Worm (Caenorhabditis elegans) whole organism, young adult: Measurements from ENCODE around the gene C25F9.15.

Source experiments
- B0019.2 ChIP-seq: fragments of 200-800 bp; sonication (Bioruptor generic); conservative IDR thresholded peaks from 2 replicates; pipeline ENCODE4 v1.3.6; 2022; ENCODE audit warnings: missing genetic modification reagents, missing genetic modification characterization, missing compliant biosample characterization
- D2030.7 ChIP-seq: fragments of 200-800 bp; sonication (Bioruptor generic); IDR thresholded peaks from 2 replicates; pipeline ENCODE4 v1.3.6; 2022; ENCODE audit warnings: missing genetic modification reagents, missing genetic modification characterization, missing compliant biosample characterization
- T26A5.8 ChIP-seq: sonication (generic microtip); optimal IDR thresholded peaks from 2 replicates; lab custom pipeline; 2016; ENCODE audit warnings: missing genetic modification characterization, missing compliant biosample characterization
- ama-1 ChIP-seq, 3 experiments: fragments of 150-350 bp in 1 of 3; sonication (generic microtip) in 2 of 3; optimal IDR thresholded peaks; 2 replicates each; lab custom pipeline; 2014 to 2018; ENCODE audit warnings: missing biosample characterization in 2 of 3, missing genetic modification characterization in 2 of 3, missing genetic modification reagents in 2 of 3
- attf-6 ChIP-seq: fragments of 200-800 bp; sonication (Bioruptor generic); IDR thresholded peaks from 2 replicates; pipeline ENCODE4 v1.3.6; 2022; ENCODE audit warnings: missing genetic modification reagents, missing genetic modification characterization, missing compliant biosample characterization
- gei-17 ChIP-seq: fragments of 200-800 bp; sonication (Bioruptor generic); optimal IDR thresholded peaks from 2 replicates; lab custom pipeline; 2018; ENCODE audit warnings: mild to moderate bottlenecking, missing genetic modification characterization, missing compliant biosample characterization
- hrde-1 ChIP-seq: sonication (generic microtip); optimal IDR thresholded peaks from 2 replicates; lab custom pipeline; 2016; ENCODE audit warnings: missing genetic modification characterization, mild to moderate bottlenecking, missing compliant biosample characterization, moderate library complexity, missing genotype, missing genetic modification reagents, borderline replicate concordance
- pha-4 ChIP-seq: fragments of 150-350 bp; sonication (generic microtip); optimal IDR thresholded peaks from 2 replicates; lab custom pipeline; 2014; ENCODE audit warnings: missing biosample characterization, missing genetic modification reagents, missing genetic modification characterization
- snpc-4 ChIP-seq, 5 experiments: fragments of 150-350 bp in 1 of 5; sonication (generic microtip) in 4 of 5; optimal IDR thresholded peaks; 2 replicates each; lab custom pipeline; 2014 to 2018; ENCODE audit warnings: missing genetic modification characterization in 5 of 5, missing biosample characterization in 3 of 5, antibody characterized with exemption in 2 of 5, mild to moderate bottlenecking in 2 of 5, missing compliant biosample characterization in 2 of 5, missing genotype in 2 of 5, moderate library complexity in 2 of 5, missing genetic modification reagents in 1 of 5
- somi-1 ChIP-seq: fragments of 200-800 bp; sonication (Bioruptor generic); optimal IDR thresholded peaks from 2 replicates; lab custom pipeline; 2018; ENCODE audit warnings: mild to moderate bottlenecking, missing genetic modification characterization, missing compliant biosample characterization
- tbp1 ChIP-seq: fragments of 200-800 bp; sonication (Bioruptor generic); optimal IDR thresholded peaks from 2 replicates; lab custom pipeline; 2018; ENCODE audit warnings: mild to moderate bottlenecking, missing genetic modification characterization, missing compliant biosample characterization
- unc-62 ChIP-seq: fragments of 150-350 bp; optimal IDR thresholded peaks from 2 replicates; lab custom pipeline; 2014; ENCODE audit warnings: missing biosample characterization, missing genetic modification reagents, missing genetic modification characterization
- ztf-18 ChIP-seq: sonication (generic microtip); optimal IDR thresholded peaks from 2 replicates; lab custom pipeline; 2016; ENCODE audit warnings: missing genotype, mild to moderate bottlenecking, missing genetic modification characterization, missing compliant biosample characterization
- ztf-22 ChIP-seq: fragments of 200-800 bp; sonication (Bioruptor generic); optimal IDR thresholded peaks from 2 replicates; lab custom pipeline; 2018; ENCODE audit warnings: mild to moderate bottlenecking, missing genetic modification characterization, moderate library complexity, missing compliant biosample characterization

- no peak for TF ChIP-seq ztf-22 (GFP tag; lab: Kevin White, UChicago)
- no peak for TF ChIP-seq unc-62
- TF ChIP-seq tbp1 (GFP tag; lab: Kevin White, UChicago) = no peak
- TF ChIP-seq somi-1 (GFP tag; lab: Kevin White, UChicago) = no peak
- TF ChIP-seq T26A5.8 (tag; lab: Kevin White, UChicago) = no peak
- no peak for TF ChIP-seq hrde-1 (tag; lab: Kevin White, UChicago)
- TF ChIP-seq gei-17 (GFP tag; lab: Kevin White, UChicago) = no peak
- no peak for TF ChIP-seq ama-1 (optimal IDR thresholded peaks at IDR 0.05; lab: Kevin White, UChicago)
- no peak for TF ChIP-seq ama-1 (GFP tag; optimal IDR thresholded peaks at IDR 0.05; lab: Kevin White, UChicago)
- TF ChIP-seq snpc-4 (GFP tag; optimal IDR thresholded peaks at IDR 0.05; lab: Kevin White, UChicago) = no peak
- no peak for TF ChIP-seq snpc-4 (tag; optimal IDR thresholded peaks at IDR 0.05; lab: Kevin White, UChicago)
- TF ChIP-seq attf-6 (GFP tag; lab: Robert Waterston, UW) = no peak
- no peak for TF ChIP-seq ztf-18 (tag; lab: Kevin White, UChicago)
- no peak for TF ChIP-seq B0019.2 (GFP tag; lab: Robert Waterston, UW)
- TF ChIP-seq D2030.7 (GFP tag; lab: Robert Waterston, UW) = no peak
- no peak for TF ChIP-seq pha-4 (tag; lab: Kevin White, UChicago)
Measured at ce11 chrV:19467574-19467973, 49.6 kb downstream of the C25F9.15 start, which contains the start of gene Y43F8B.23.
